Worm (Caenorhabditis elegans) whole organism, L1 larva: Measurements from ENCODE around the gene pqn-67.
A peak's percentile ranks its signal among the peaks of the same experiment; 100 is the strongest.

Source experiments
- F16B12.6 ChIP-seq: fragments of 150-350 bp; optimal IDR thresholded peaks from 2 replicates; lab custom pipeline; 2014; ENCODE audit warnings: missing biosample characterization, missing genetic modification characterization
- aha-1 ChIP-seq: fragments of 150-350 bp; optimal IDR thresholded peaks from 2 replicates; lab custom pipeline; 2014; ENCODE audit warnings: missing biosample characterization, missing genetic modification characterization
- blmp-1 ChIP-seq: fragments of 150-350 bp; optimal IDR thresholded peaks from 2 replicates; lab custom pipeline; 2014; ENCODE audit warnings: missing biosample characterization, missing genetic modification characterization
- ceh-8 ChIP-seq: fragments of 200-800 bp; sonication (Bioruptor generic); optimal IDR thresholded peaks from 2 replicates; lab custom pipeline; 2018; ENCODE audit warnings: mild to moderate bottlenecking, missing genetic modification characterization, moderate library complexity, missing compliant biosample characterization
- ceh-82 ChIP-seq, 3 experiments: fragments of 150-350 bp in 1 of 3; sonication (generic microtip) in 2 of 3; optimal IDR thresholded peaks; 2 replicates each; lab custom pipeline; 2014 to 2017; ENCODE audit warnings: missing biosample characterization in 3 of 3, missing genetic modification characterization in 3 of 3
- ceh-88 ChIP-seq: fragments of 200-800 bp; sonication (Bioruptor generic); IDR thresholded peaks from 2 replicates; pipeline ENCODE4 v1.3.6; 2022; ENCODE audit warnings: missing genetic modification characterization, missing compliant biosample characterization
- efl-1 ChIP-seq, 4 experiments: fragments of 150-350 bp; optimal IDR thresholded peaks in 3 of 4; peaks in 1 of 4; 1 replicate in 1 of 4; 2 replicates in 3 of 4; lab custom pipeline; 2014; ENCODE audit warnings: missing biosample characterization in 2 of 4, missing genetic modification characterization in 2 of 4, missing genetic modification reagents in 2 of 4
- egl-13 ChIP-seq: sonication (generic microtip); optimal IDR thresholded peaks from 2 replicates; lab custom pipeline; 2016; ENCODE audit warnings: missing genotype, missing genetic modification reagents, missing genetic modification characterization, missing compliant biosample characterization
- elt-2 ChIP-seq: sonication (generic microtip); optimal IDR thresholded peaks from 2 replicates; lab custom pipeline; 2016; ENCODE audit warnings: missing genetic modification characterization, mild to moderate bottlenecking, inconsistent platforms, missing compliant biosample characterization, missing genetic modification reagents
- fkh-10 ChIP-seq: sonication (generic microtip); optimal IDR thresholded peaks from 2 replicates; lab custom pipeline; 2017; ENCODE audit warnings: missing biosample characterization, missing genetic modification reagents, missing genetic modification characterization
- fkh-4 ChIP-seq: sonication (generic microtip); optimal IDR thresholded peaks from 2 replicates; lab custom pipeline; 2016; ENCODE audit warnings: missing compliant biosample characterization, missing genetic modification characterization, borderline replicate concordance
- hlh-17 ChIP-seq: fragments of 200-800 bp; sonication (Bioruptor generic); optimal IDR thresholded peaks from 2 replicates; lab custom pipeline; 2018; ENCODE audit warnings: missing genetic modification characterization, mild to moderate bottlenecking, missing compliant biosample characterization, moderate library complexity, borderline replicate concordance
- hpl-2 ChIP-seq: fragments of 150-350 bp; optimal IDR thresholded peaks from 2 replicates; lab custom pipeline; 2014; ENCODE audit warnings: missing biosample characterization, missing genetic modification reagents, missing genetic modification characterization
- irx-1 ChIP-seq: sonication (generic microtip); optimal IDR thresholded peaks from 2 replicates; lab custom pipeline; 2016; ENCODE audit warnings: missing genetic modification characterization, missing compliant biosample characterization
- isw-1 ChIP-seq: fragments of 200-800 bp; sonication (Bioruptor generic); IDR thresholded peaks from 2 replicates; pipeline ENCODE4 v1.3.6; 2022; ENCODE audit warnings: missing genetic modification characterization, missing compliant biosample characterization
- jun-1 ChIP-seq: fragments of 150-350 bp; optimal IDR thresholded peaks from 2 replicates; lab custom pipeline; 2014; ENCODE audit warnings: missing biosample characterization, missing genetic modification reagents, missing genetic modification characterization
- lin-14 ChIP-seq: fragments of 200-800 bp; sonication (Bioruptor generic); optimal IDR thresholded peaks from 2 replicates; lab custom pipeline; 2018; ENCODE audit warnings: mild to moderate bottlenecking, missing genetic modification characterization, moderate library complexity, missing compliant biosample characterization
- lin-35 ChIP-seq, 2 experiments: fragments of 150-350 bp; optimal IDR thresholded peaks; 2 replicates each; lab custom pipeline; 2014; ENCODE audit warnings: missing biosample characterization in 2 of 2, missing genetic modification characterization in 2 of 2, missing genetic modification reagents in 2 of 2
- lin-39 ChIP-seq: fragments of 150-350 bp; optimal IDR thresholded peaks from 2 replicates; lab custom pipeline; 2014; ENCODE audit warnings: missing biosample characterization, missing genetic modification reagents, missing genetic modification characterization
- lsy-2 ChIP-seq, 2 experiments: fragments of 150-350 bp; optimal IDR thresholded peaks; 2 replicates each; lab custom pipeline; 2014; ENCODE audit warnings: missing biosample characterization in 2 of 2, missing genetic modification characterization in 2 of 2
- mdl-1 ChIP-seq, 2 experiments: fragments of 150-350 bp; optimal IDR thresholded peaks; 2 replicates each; lab custom pipeline; 2014 to 2017; ENCODE audit warnings: missing biosample characterization in 2 of 2, missing genetic modification characterization in 2 of 2, inconsistent platforms in 1 of 2
- nhr-11 ChIP-seq: fragments of 150-350 bp; optimal IDR thresholded peaks from 2 replicates; lab custom pipeline; 2014; ENCODE audit warnings: missing biosample characterization, missing genetic modification characterization
- nhr-20 ChIP-seq: sonication (generic microtip); optimal IDR thresholded peaks from 2 replicates; lab custom pipeline; 2016; ENCODE audit warnings: mild to moderate bottlenecking, missing genetic modification characterization, missing compliant biosample characterization
- nhr-76 ChIP-seq: sonication (generic microtip); optimal IDR thresholded peaks from 2 replicates; lab custom pipeline; 2017; ENCODE audit warnings: missing biosample characterization, missing genetic modification characterization
- nhr-84 ChIP-seq: sonication (generic microtip); optimal IDR thresholded peaks from 2 replicates; lab custom pipeline; 2017; ENCODE audit warnings: missing biosample characterization, missing genetic modification characterization
- nhr-85 ChIP-seq: sonication (generic microtip); peaks from one replicate; lab custom pipeline; 2016; ENCODE audit warnings: missing genetic modification characterization, inconsistent platforms, missing compliant biosample characterization
- pag-3 ChIP-seq: sonication (generic microtip); optimal IDR thresholded peaks from 2 replicates; lab custom pipeline; 2017; ENCODE audit warnings: missing genetic modification characterization, mild to moderate bottlenecking, missing compliant biosample characterization, antibody characterized with exemption, borderline replicate concordance; ENCODE audit not compliant: insufficient read depth
- pax-3 ChIP-seq: fragments of 200-800 bp; sonication (Bioruptor generic); optimal IDR thresholded peaks from 2 replicates; lab custom pipeline; 2018; ENCODE audit warnings: mild to moderate bottlenecking, missing genetic modification characterization, moderate library complexity, missing compliant biosample characterization
- sup-37 ChIP-seq: fragments of 200-800 bp; sonication (Bioruptor generic); optimal IDR thresholded peaks from 2 replicates; lab custom pipeline; 2018; ENCODE audit warnings: mild to moderate bottlenecking, missing genetic modification characterization, missing compliant biosample characterization
- unc-130 ChIP-seq: fragments of 150-350 bp; optimal IDR thresholded peaks from 2 replicates; lab custom pipeline; 2017; ENCODE audit warnings: missing biosample characterization, missing genetic modification characterization, inconsistent platforms

Gene pqn-67

DNA sequence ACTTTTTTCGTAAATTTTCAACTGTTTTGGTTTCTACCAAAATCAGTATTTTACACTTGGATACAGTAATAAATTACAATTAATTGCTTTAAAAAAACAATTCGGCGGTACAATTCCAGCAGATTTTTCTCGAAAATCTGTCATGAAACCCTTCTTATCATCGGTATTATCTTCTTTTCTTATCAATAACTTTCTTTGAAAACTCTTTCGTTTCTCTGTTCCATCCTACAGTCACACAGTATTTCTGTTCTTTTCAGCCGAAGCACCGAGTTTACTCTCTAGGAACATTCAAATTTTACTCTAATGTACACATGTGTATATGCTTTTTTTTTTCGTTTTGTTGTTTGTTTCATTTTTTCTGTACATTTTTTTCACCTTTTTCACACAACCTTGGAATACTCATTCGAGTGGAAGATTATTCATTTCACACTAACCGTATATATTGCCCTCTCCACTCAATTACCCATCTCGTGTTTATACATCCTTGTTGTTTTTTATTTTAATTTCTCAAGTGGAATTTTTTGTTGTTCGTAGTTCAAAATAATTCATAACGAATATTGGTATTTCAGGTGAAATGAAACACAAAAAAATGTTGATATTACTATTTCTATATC is 14.6 kb upstream of the pqn-67 start, which contains the start of gene nid-1:
nid-1 (plus strand) TSS at position 564 of the 614 bp plus-strand sequence.
- TF ChIP-seq efl-1 (optimal IDR thresholded peaks at IDR 0.05; lab: Kevin White, UChicago) (no peak), efl-1 (GFP tag; optimal IDR thresholded peaks at IDR 0.05 in 1 of 2; lab: Kevin White, UChicago) (peak in 1 of 2 experiments; percentile 77), F16B12.6 (tag; lab: Kevin White, UChicago) (no peak), hpl-2 (no peak), elt-2 (peak; percentile 66)

ce11 chrV:12919705-12920104 is 4.5 kb upstream of the pqn-67 start, which contains the start of gene lipl-1:
Gene lipl-1, plus strand, starts transcription at chrV:12919986.
- TF ChIP-seq hlh-17, result no peak
- no peak for TF ChIP-seq irx-1
- TF ChIP-seq ceh-8 (GFP tag; lab: Kevin White, UChicago), result no peak
- TF ChIP-seq unc-130 (tag; lab: Kevin White, UChicago), result no peak
- no peak for TF ChIP-seq nhr-11 (tag; lab: Kevin White, UChicago)
- no peak for TF ChIP-seq lin-39 (tag; lab: Kevin White, UChicago)
- no peak for TF ChIP-seq ceh-82 (tag; optimal IDR thresholded peaks at IDR 0.05; lab: Kevin White, UChicago)
- no peak for TF ChIP-seq fkh-10 (GFP tag; lab: Kevin White, UChicago)
- no peak for TF ChIP-seq pax-3 (tag; lab: Kevin White, UChicago)

ce11 chrV:12921680-12922079 is 2.5 kb upstream of the pqn-67 start:
- peak; percentile 74 for TF ChIP-seq elt-2
- TF ChIP-seq pax-3 (tag; lab: Kevin White, UChicago), result peak; percentile 15
- TF ChIP-seq hlh-17, result no peak
- no peak for TF ChIP-seq jun-1
- no peak for TF ChIP-seq nhr-76 (tag; lab: Kevin White, UChicago)
- TF ChIP-seq lin-35 (GFP tag; optimal IDR thresholded peaks at IDR 0.05; lab: Kevin White, UChicago), result peak in 1 of 2 experiments; percentile 26
- TF ChIP-seq nhr-20 (tag; lab: Kevin White, UChicago), result peak; percentile 15

- TF ChIP-seq nhr-20 (tag; lab: Kevin White, UChicago) (peak; percentile 14), F16B12.6 (tag; lab: Kevin White, UChicago) (no peak)
These were observed 1.9 kb upstream of the pqn-67 start, which contains the start of gene dhrs-4 for ce11 chrV:12922308-12922707. Gene dhrs-4, plus strand, starts transcription at chrV:12922608.

DNA sequence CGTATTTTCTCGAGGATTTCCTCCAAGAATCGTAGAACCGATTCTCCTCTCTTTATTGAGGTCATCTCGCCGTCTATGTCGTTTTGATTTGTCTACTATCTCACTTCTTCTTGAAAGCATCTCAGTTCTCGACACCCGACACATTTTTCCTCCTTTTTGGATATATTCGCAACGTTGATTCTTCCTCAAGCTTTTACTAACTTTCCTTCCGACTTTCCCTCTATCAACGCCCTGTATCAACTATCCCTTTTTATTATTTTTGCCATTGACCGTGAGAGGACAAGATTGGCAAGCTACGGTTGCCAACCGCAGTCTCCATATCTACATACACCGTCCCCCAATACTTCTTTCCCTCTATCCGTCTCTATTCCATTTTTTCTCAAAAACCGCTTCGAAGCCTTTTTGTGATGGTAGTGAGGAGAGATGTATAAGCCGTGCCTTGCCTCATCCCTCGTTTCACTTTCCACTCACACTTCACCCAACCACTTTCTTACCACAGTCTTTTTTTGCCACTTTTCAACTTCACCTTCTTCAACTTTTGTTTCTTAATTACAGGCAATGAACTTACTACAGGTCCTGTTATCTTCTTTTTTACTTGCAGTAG is 4.8 kb downstream of the pqn-67 start, which contains the start of gene T16G1.2:
T16G1.2 (plus strand) TSS at position 554 of the 604 bp plus-strand sequence.
- TF ChIP-seq ceh-88 (GFP tag; lab: Robert Waterston, UW) (no peak), blmp-1 (tag; lab: Kevin White, UChicago) (peak; percentile 97)

DNA sequence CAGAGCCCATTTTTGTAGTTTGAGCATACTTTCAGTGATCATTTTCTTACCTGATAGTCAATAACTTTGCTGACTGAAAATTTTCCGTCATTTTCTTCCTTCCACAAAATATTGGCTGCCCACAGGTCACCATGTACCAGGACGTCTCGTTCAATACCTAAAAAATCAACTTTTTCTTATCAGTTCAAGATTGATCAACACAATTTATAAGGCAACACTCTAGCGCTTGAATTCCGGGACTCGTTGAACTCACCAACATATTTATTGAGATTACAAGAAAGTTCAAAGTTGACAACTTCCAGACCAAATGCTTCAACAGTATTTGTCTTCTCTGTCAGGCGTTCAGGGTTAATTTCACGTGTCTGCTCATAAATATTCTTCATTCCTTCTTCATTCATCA is 9.4 kb downstream of the pqn-67 start:
- TF ChIP-seq lsy-2 (tag; optimal IDR thresholded peaks at IDR 0.05; lab: Kevin White, UChicago), result no peak
- no peak for TF ChIP-seq efl-1 (optimal IDR thresholded peaks at IDR 0.05; lab: Kevin White, UChicago)
- TF ChIP-seq efl-1 (GFP tag; optimal IDR thresholded peaks at IDR 0.05 in 1 of 2; lab: Kevin White, UChicago), result peak in 1 of 2 experiments; percentile 2
- TF ChIP-seq nhr-84 (tag; lab: Kevin White, UChicago), result no peak
- TF ChIP-seq pag-3 (tag; lab: Kevin White, UChicago), result no peak
- no peak for TF ChIP-seq isw-1
- TF ChIP-seq nhr-11 (tag; lab: Kevin White, UChicago), result no peak
- TF ChIP-seq egl-13 (tag; lab: Kevin White, UChicago), result no peak
- TF ChIP-seq elt-2, result peak; percentile 37
- TF ChIP-seq nhr-85 (tag; lab: Kevin White, UChicago), result peak; percentile 28
- no peak for TF ChIP-seq aha-1

DNA sequence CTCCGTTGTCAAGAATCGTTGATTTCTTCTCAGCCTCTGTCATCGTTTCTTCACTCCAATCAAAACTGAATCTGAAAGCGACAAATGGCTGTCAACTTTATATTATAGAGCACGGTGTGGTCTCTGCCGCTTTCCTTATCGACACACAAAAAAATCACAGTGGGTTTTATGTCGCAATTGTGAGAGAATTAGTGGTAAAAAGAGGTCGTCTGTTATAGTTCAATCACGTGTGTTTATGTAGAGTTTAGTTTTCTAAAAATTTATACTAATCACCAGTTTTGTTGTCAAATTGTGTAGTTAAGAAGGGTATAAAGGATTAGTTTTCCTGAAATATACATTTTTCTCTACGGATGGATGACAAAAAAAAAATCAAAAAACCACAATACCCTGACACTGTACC is 10.7 kb downstream of the pqn-67 start, which contains the start of gene T16G1.7:
T16G1.7 (minus strand) TSS at position 137 of the 400 bp plus-strand sequence.
- TF ChIP-seq fkh-4 (tag; lab: Kevin White, UChicago) (no peak), mdl-1 (tag; optimal IDR thresholded peaks at IDR 0.05; lab: Kevin White, UChicago) (no peak), isw-1 (no peak), lin-14 (GFP tag; lab: Kevin White, UChicago) (peak; percentile 30), hlh-17 (no peak), sup-37 (GFP tag; lab: Kevin White, UChicago) (no peak), efl-1 (optimal IDR thresholded peaks at IDR 0.05; lab: Kevin White, UChicago) (no peak), efl-1 (GFP tag; optimal IDR thresholded peaks at IDR 0.05 in 1 of 2; lab: Kevin White, UChicago) (peak in 1 of 2 experiments; percentile 59), nhr-20 (tag; lab: Kevin White, UChicago) (peak; percentile 85), elt-2 (peak; percentile 87), lin-35 (GFP tag; optimal IDR thresholded peaks at IDR 0.05; lab: Kevin White, UChicago) (peak in 1 of 2 experiments; percentile 42)
